Fruit fly (Drosophila melanogaster) whole organism, embryonic: ENCODE measurements around the gene NimB3.
A peak's percentile ranks its signal among the peaks of the same experiment; 100 is the strongest.

ENCODE experiments used
- Antp ChIP-seq: fragments of 200-800 bp; sonication (Bioruptor generic); optimal IDR thresholded peaks from 3 replicates; lab custom pipeline; 2016; ENCODE audit warnings: missing biosample characterization, missing genetic modification characterization
- Bgb ChIP-seq: fragments of 200-800 bp; sonication (Bioruptor generic); IDR thresholded peaks from 2 replicates; pipeline ENCODE4 v1.3.6; 2022; ENCODE audit warnings: missing biosample characterization, missing genetic modification characterization; ENCODE audit not compliant: partially characterized antibody
- CG10565 ChIP-seq: fragments of 200-800 bp; sonication (Bioruptor generic); optimal IDR thresholded peaks from 3 replicates; lab custom pipeline; 2016; ENCODE audit warnings: missing biosample characterization, mild to moderate bottlenecking, missing genetic modification characterization
- CG10654 ChIP-seq: fragments of 200-800 bp; sonication (Bioruptor generic); optimal IDR thresholded peaks from 2 replicates; lab custom pipeline; 2016; ENCODE audit warnings: missing biosample characterization, missing genetic modification characterization
- CG14667 ChIP-seq: fragments of 200-800 bp; sonication (Bioruptor generic); IDR thresholded peaks from 2 replicates; pipeline ENCODE4 v1.3.6; 2022; ENCODE audit warnings: missing biosample characterization, missing genetic modification characterization
- CG15479 ChIP-seq: fragments of 200-800 bp; sonication (Bioruptor generic); optimal IDR thresholded peaks from 3 replicates; lab custom pipeline; 2019; ENCODE audit warnings: missing biosample characterization, mild to moderate bottlenecking, missing genetic modification characterization, moderate library complexity
- CG2889 ChIP-seq: fragments of 200-800 bp; sonication (Bioruptor generic); IDR thresholded peaks from 3 replicates; pipeline ENCODE4 v1.3.6; 2022; ENCODE audit warnings: missing biosample characterization, missing genetic modification characterization
- CG42726 ChIP-seq: fragments of 200-800 bp; sonication (Bioruptor generic); IDR thresholded peaks from 2 replicates; pipeline ENCODE4 v1.3.6; 2022; ENCODE audit warnings: missing biosample characterization, missing genetic modification characterization; ENCODE audit not compliant: partially characterized antibody
- CG4424 ChIP-seq: fragments of 200-800 bp; sonication (Bioruptor generic); optimal IDR thresholded peaks from 3 replicates; lab custom pipeline; 2016; ENCODE audit warnings: missing biosample characterization, missing genetic modification characterization
- CG4820 ChIP-seq: fragments of 200-800 bp; sonication (Bioruptor generic); optimal IDR thresholded peaks from 3 replicates; lab custom pipeline; 2016; ENCODE audit warnings: missing biosample characterization, missing genetic modification characterization
- CG6254 ChIP-seq: fragments of 200-800 bp; sonication (Bioruptor generic); optimal IDR thresholded peaks from 3 replicates; lab custom pipeline; 2017; ENCODE audit warnings: mild to moderate bottlenecking, missing biosample characterization, missing genetic modification reagents, missing genetic modification characterization
- CG7357 ChIP-seq: fragments of 200-800 bp; sonication (Bioruptor generic); IDR thresholded peaks from 3 replicates; pipeline ENCODE4 v1.3.6; 2022; ENCODE audit warnings: missing biosample characterization, missing genetic modification characterization
- CG7372 ChIP-seq: fragments of 200-800 bp; sonication (Bioruptor generic); IDR thresholded peaks from 2 replicates; pipeline ENCODE4 v1.3.6; 2022; ENCODE audit warnings: missing biosample characterization, missing genetic modification characterization
- CG7745 ChIP-seq: fragments of 200-800 bp; sonication (Bioruptor generic); optimal IDR thresholded peaks from 2 replicates; lab custom pipeline; 2018; ENCODE audit warnings: missing biosample characterization, mild to moderate bottlenecking, missing genetic modification characterization, moderate library complexity
- CG8281 ChIP-seq: fragments of 200-800 bp; sonication (Bioruptor generic); optimal IDR thresholded peaks from 2 replicates; lab custom pipeline; 2018; ENCODE audit warnings: missing biosample characterization, mild to moderate bottlenecking, missing genetic modification characterization, moderate library complexity
- CG9876 ChIP-seq: fragments of 200-800 bp; sonication (Bioruptor generic); optimal IDR thresholded peaks from 2 replicates; lab custom pipeline; 2016; ENCODE audit warnings: missing biosample characterization, missing genetic modification characterization
- Camta ChIP-seq: fragments of 200-800 bp; sonication (Bioruptor generic); optimal IDR thresholded peaks from 2 replicates; lab custom pipeline; 2016; ENCODE audit warnings: missing biosample characterization, missing genetic modification characterization
- Dbx ChIP-seq: fragments of 200-800 bp; sonication (Bioruptor generic); IDR thresholded peaks from 3 replicates; pipeline ENCODE4 v1.3.6; 2022; ENCODE audit warnings: missing biosample characterization, missing genetic modification characterization
- Drgx ChIP-seq: fragments of 200-800 bp; sonication (Bioruptor generic); IDR thresholded peaks from 2 replicates; pipeline ENCODE4 v1.3.6; 2022; ENCODE audit warnings: missing biosample characterization, missing genetic modification characterization
- Elba2 ChIP-seq: fragments of 200-800 bp; sonication (Bioruptor generic); optimal IDR thresholded peaks from 3 replicates; lab custom pipeline; 2016; ENCODE audit warnings: missing biosample characterization, missing genetic modification characterization
- Fer2 ChIP-seq: fragments of 200-800 bp; sonication (Bioruptor generic); optimal IDR thresholded peaks from 2 replicates; lab custom pipeline; 2018; ENCODE audit warnings: missing biosample characterization, mild to moderate bottlenecking, missing genetic modification characterization, moderate library complexity
- Hr39 ChIP-seq: fragments of >200 bp; optimal IDR thresholded peaks from 2 replicates; lab custom pipeline; 2017
- Jarid2 ChIP-seq: fragments of 200-800 bp; sonication (Bioruptor generic); optimal IDR thresholded peaks from 3 replicates; lab custom pipeline; 2017; ENCODE audit warnings: mild to moderate bottlenecking, missing biosample characterization, missing genetic modification reagents, missing genetic modification characterization
- Max ChIP-seq: fragments of 200-800 bp; sonication (Bioruptor generic); optimal IDR thresholded peaks from 2 replicates; lab custom pipeline; 2016; ENCODE audit warnings: missing biosample characterization, mild to moderate bottlenecking, missing genetic modification characterization
- NC2α ChIP-seq: fragments of 200-800 bp; sonication (Bioruptor generic); optimal IDR thresholded peaks from 2 replicates; lab custom pipeline; 2016; ENCODE audit warnings: missing biosample characterization, missing genetic modification characterization
- Scr ChIP-seq: fragments of 200-800 bp; sonication (Bioruptor generic); IDR thresholded peaks from 2 replicates; pipeline ENCODE4 v1.3.6; 2022; ENCODE audit warnings: missing biosample characterization, missing genetic modification characterization; ENCODE audit not compliant: partially characterized antibody
- Sox100B ChIP-seq: fragments of 200-800 bp; sonication (Bioruptor generic); optimal IDR thresholded peaks from 3 replicates; lab custom pipeline; 2018; ENCODE audit warnings: missing biosample characterization, mild to moderate bottlenecking, missing genetic modification characterization
- Usf ChIP-seq: fragments of 200-800 bp; sonication (Bioruptor generic); optimal IDR thresholded peaks from 2 replicates; lab custom pipeline; 2017; ENCODE audit warnings: missing genotype, missing biosample characterization, missing genetic modification characterization
- Xrp1 ChIP-seq: fragments of 200-800 bp; sonication (Bioruptor generic); IDR thresholded peaks from 2 replicates; pipeline ENCODE4 v1.3.6; 2022; ENCODE audit warnings: missing biosample characterization, missing genetic modification characterization
- YL-1 ChIP-seq: fragments of 200-800 bp; sonication (Bioruptor generic); optimal IDR thresholded peaks from 3 replicates; lab custom pipeline; 2017; ENCODE audit warnings: missing biosample characterization, mild to moderate bottlenecking, missing genetic modification characterization
- bigmax ChIP-seq: fragments of 200-800 bp; sonication (Bioruptor generic); optimal IDR thresholded peaks from 2 replicates; lab custom pipeline; 2018; ENCODE audit warnings: missing biosample characterization, mild to moderate bottlenecking, missing genetic modification characterization
- dmrt99B ChIP-seq: fragments of 200-800 bp; sonication (Bioruptor generic); optimal IDR thresholded peaks from 2 replicates; lab custom pipeline; 2018; ENCODE audit warnings: missing biosample characterization, mild to moderate bottlenecking, missing genetic modification characterization, moderate library complexity
- eyg ChIP-seq: fragments of 200-800 bp; sonication (Bioruptor generic); optimal IDR thresholded peaks from 3 replicates; lab custom pipeline; 2016; ENCODE audit warnings: missing biosample characterization, missing genetic modification characterization
- gcm2 ChIP-seq: fragments of 200-800 bp; sonication (Bioruptor generic); optimal IDR thresholded peaks from 2 replicates; lab custom pipeline; 2016; ENCODE audit warnings: missing biosample characterization, missing genetic modification characterization
- inv ChIP-seq: fragments of 200-800 bp; sonication (Bioruptor generic); IDR thresholded peaks from 2 replicates; pipeline ENCODE4 v1.3.6; 2022; ENCODE audit warnings: missing biosample characterization, missing genetic modification characterization; ENCODE audit not compliant: partially characterized antibody
- nom ChIP-seq: fragments of 200-800 bp; sonication (Bioruptor generic); optimal IDR thresholded peaks from 2 replicates; lab custom pipeline; 2017; ENCODE audit warnings: missing biosample characterization, missing genetic modification characterization, mild to moderate bottlenecking, moderate library complexity, missing genetic modification reagents
- pan ChIP-seq, 4 experiments: fragments of >200 bp in 3 of 4; fragments of 200-800 bp in 1 of 4; sonication (Bioruptor generic) in 1 of 4; optimal IDR thresholded peaks in 3 of 4; IDR thresholded peaks in 1 of 4; 2 replicates each; pipeline versions ENCODE4 v1.3.6 to Lab custom; 2017 to 2022; ENCODE audit warnings: missing biosample characterization in 2 of 4, missing genetic modification characterization in 2 of 4, mixed read lengths in 1 of 4
- pita ChIP-seq: fragments of 200-800 bp; sonication (Bioruptor generic); optimal IDR thresholded peaks from 2 replicates; lab custom pipeline; 2017; ENCODE audit warnings: missing biosample characterization, mild to moderate bottlenecking, missing genetic modification characterization
- prd ChIP-seq, 3 experiments: fragments of >200 bp in 2 of 3; fragments of 200-800 bp in 1 of 3; sonication (Bioruptor generic) in 1 of 3; optimal IDR thresholded peaks in 2 of 3; IDR thresholded peaks in 1 of 3; 2 replicates in 2 of 3; 3 replicates in 1 of 3; pipeline versions ENCODE4 v1.3.6 to Lab custom; 2017 to 2022; ENCODE audit warnings: missing biosample characterization in 1 of 3, missing genetic modification characterization in 1 of 3
- ro ChIP-seq: fragments of 200-800 bp; sonication (Bioruptor generic); IDR thresholded peaks from 2 replicates; pipeline ENCODE4 v1.3.6; 2022; ENCODE audit warnings: missing biosample characterization, missing genetic modification characterization
- sob ChIP-seq: fragments of 200-800 bp; sonication (Bioruptor generic); IDR thresholded peaks from 2 replicates; pipeline ENCODE4 v1.3.6; 2022; ENCODE audit warnings: missing biosample characterization, missing genetic modification characterization
- tio ChIP-seq: fragments of 200-800 bp; sonication (Bioruptor generic); optimal IDR thresholded peaks from 2 replicates; lab custom pipeline; 2017; ENCODE audit warnings: missing biosample characterization, missing genetic modification characterization, inconsistent platforms
- tna ChIP-seq: fragments of 200-800 bp; sonication (Bioruptor generic); IDR thresholded peaks from 2 replicates; pipeline ENCODE4 v1.3.6; 2022; ENCODE audit warnings: missing biosample characterization, missing genetic modification characterization; ENCODE audit not compliant: partially characterized antibody
- tx ChIP-seq: fragments of 200-800 bp; sonication (Bioruptor generic); optimal IDR thresholded peaks from 2 replicates; lab custom pipeline; 2016; ENCODE audit warnings: missing biosample characterization, missing genetic modification characterization
- unc-4 ChIP-seq: fragments of 200-800 bp; sonication (Bioruptor generic); IDR thresholded peaks from 2 replicates; pipeline ENCODE4 v1.3.6; 2022; ENCODE audit warnings: missing biosample characterization, missing genetic modification characterization; ENCODE audit not compliant: partially characterized antibody
- unpg ChIP-seq: fragments of 200-800 bp; sonication (Bioruptor generic); optimal IDR thresholded peaks from 3 replicates; lab custom pipeline; 2018; ENCODE audit warnings: missing biosample characterization, mild to moderate bottlenecking, missing genetic modification characterization, moderate library complexity
- usp ChIP-seq: fragments of >200 bp; optimal IDR thresholded peaks from 2 replicates; lab custom pipeline; 2017; ENCODE audit warnings: missing biosample characterization, missing genetic modification characterization
- wdn ChIP-seq: fragments of 200-800 bp; sonication (Bioruptor generic); IDR thresholded peaks from 2 replicates; pipeline ENCODE4 v1.3.6; 2022; ENCODE audit warnings: missing biosample characterization, missing genetic modification characterization

The NimB3 gene

dm6 chr2L:14011591-14012303 is 44.0 kb upstream of the NimB3 start (continued):
- TF ChIP-seq CG7372 (GFP tag; lab: Robert Waterston, UW) (no peak; the same call in 1 of the 2 replicates), pita (GFP tag; lab: Kevin White, UChicago) (peak; percentile 47), Camta (no peak), pan (optimal IDR thresholded peaks at IDR 0.05; lab: Kevin White, UChicago) (no peak), pan (GFP tag; optimal IDR thresholded peaks at IDR 0.05 in 1 of 2, IDR thresholded peaks at IDR 0.05 in 1 of 2) (no peak), NC2α (GFP tag; lab: Kevin White, UChicago) (no peak), inv (GFP tag; lab: Robert Waterston, UW) (no peak), CG4424 (peak; percentile 40), CG2889 (GFP tag; lab: Robert Waterston, UW) (0 out of 3 replicates have a peak, but pooled peaks have one; percentile 26), CG15479 (GFP tag; lab: Kevin White, UChicago) (no peak), CG9876 (GFP tag; lab: Kevin White, UChicago) (no peak), Fer2 (no peak), Max (peak; percentile 10), Sox100B (GFP tag; lab: Kevin White, UChicago) (peak; percentile 34), nom (no peak), sob (GFP tag; lab: Robert Waterston, UW) (peak; percentile 64), CG8281 (no peak), Bgb (GFP tag; lab: Robert Waterston, UW) (peak; percentile 67; the same call in 1 of the 2 replicates), tio (no peak), Antp (no peak), Dbx (GFP tag; lab: Robert Waterston, UW) (peak; percentile 71; the same call in 2 of the 3 replicates), Hr39 (lab: Kevin White, UChicago) (no peak), usp (no peak), CG14667 (GFP tag; lab: Robert Waterston, UW) (no peak), Usf (GFP tag; lab: Kevin White, UChicago) (no peak), CG7357 (GFP tag; lab: Robert Waterston, UW) (no peak), prd (optimal IDR thresholded peaks at IDR 0.05; lab: Kevin White, UChicago) (no peak), prd (GFP tag; IDR thresholded peaks at IDR 0.05; lab: Robert Waterston, UW) (peak; percentile 43; the same call in 1 of the 3 replicates), CG42726 (peak; percentile 50; the same call in 1 of the 2 replicates), Xrp1 (GFP tag; lab: Robert Waterston, UW) (peak; percentile 72), Scr (GFP tag; lab: Robert Waterston, UW) (peak; percentile 31; the same call in 1 of the 2 replicates), eyg (GFP tag; lab: Kevin White, UChicago) (no peak), Jarid2 (GFP tag; lab: Kevin White, UChicago) (no peak), CG6254 (GFP tag; lab: Kevin White, UChicago) (no peak), YL-1 (GFP tag; lab: Kevin White, UChicago) (no peak), tna (no peak), wdn (peak; percentile 41; the same call in 1 of the 2 replicates), CG4820 (GFP tag; lab: Kevin White, UChicago) (no peak), CG7745 (tag; lab: Kevin White, UChicago) (no peak), Elba2 (GFP tag; lab: Kevin White, UChicago) (no peak), CG10654 (GFP tag; lab: Kevin White, UChicago) (no peak), dmrt99B (peak; percentile 49), ro (GFP tag; lab: Robert Waterston, UW) (no peak), tx (no peak), bigmax (GFP tag; lab: Kevin White, UChicago) (no peak), gcm2 (GFP tag; lab: Kevin White, UChicago) (no peak), CG10565 (GFP tag; lab: Kevin White, UChicago) (no peak), unc-4 (GFP tag; lab: Robert Waterston, UW) (no peak), unpg (GFP tag; lab: Kevin White, UChicago) (no peak), Drgx (GFP tag; lab: Robert Waterston, UW) (no peak; the same call in 1 of the 2 replicates)
